Fruit fly (Drosophila melanogaster): Measurements from ENCODE around the gene Nhe1.

Nhe1 gene

dm6 chr2L:125364-126252 is 19.1 kb upstream of the Nhe1 start (continued):
- TF ChIP-seq hth (optimal IDR thresholded peaks at IDR 0.05) = no peak
- TF ChIP-seq Mes4 (GFP tag; optimal IDR thresholded peaks at IDR 0.05) = no peak
- no peak for TF ChIP-seq CoRest (tag; optimal IDR thresholded peaks at IDR 0.05)
- TF ChIP-seq CG9727 (GFP tag; optimal IDR thresholded peaks at IDR 0.05) = no peak
- no peak for TF ChIP-seq CG7271 (tag; optimal IDR thresholded peaks at IDR 0.05)
- TF ChIP-seq kah (GFP tag; optimal IDR thresholded peaks at IDR 0.05) = no peak
- TF ChIP-seq grau (tag; optimal IDR thresholded peaks at IDR 0.05) = no peak
- no peak for TF ChIP-seq CG4282 (GFP tag; optimal IDR thresholded peaks at IDR 0.05)
- no peak for TF ChIP-seq pnt (GFP tag; optimal IDR thresholded peaks at IDR 0.05)
- no peak for TF ChIP-seq CG4617 (GFP tag; optimal IDR thresholded peaks at IDR 0.05; ENCODE audit: borderline replicate concordance)
- TF ChIP-seq hkb (optimal IDR thresholded peaks at IDR 0.05) = no peak
- TF ChIP-seq hkb (GFP tag; IDR thresholded peaks at IDR 0.05) = 0 out of 2 replicates have a peak, but pooled peaks have one; percentile 7
- no peak for TF ChIP-seq Ravus (GFP tag; IDR thresholded peaks at IDR 0.05)

dm6 chr2L:123007-123327 is 16.4 kb upstream of the Nhe1 start:
- TF ChIP-seq run (tag; optimal IDR thresholded peaks at IDR 0.05) = no peak
- TF ChIP-seq rib (GFP tag; IDR thresholded peaks at IDR 0.05) = no peak
- peak in 1 of 2 experiments; percentile 57 for TF ChIP-seq Pdp1 (GFP tag; optimal IDR thresholded peaks at IDR 0.05)

dm6 chr2L:122167-123006 is 15.9 kb upstream of the Nhe1 start:
- TF ChIP-seq eve (GFP tag; optimal IDR thresholded peaks at IDR 0.05) = peak in 1 of 2 experiments; percentile 55
- TF ChIP-seq yki (optimal IDR thresholded peaks at IDR 0.05) = no peak
- peak; percentile 94 for TF ChIP-seq CTCF (GFP tag; optimal IDR thresholded peaks at IDR 0.05)
- TF ChIP-seq row (GFP tag; IDR thresholded peaks at IDR 0.05) = no peak
- peak; percentile 68 for TF ChIP-seq Med (GFP tag)
- 0 out of 2 replicates have a peak, but pooled peaks have one; percentile 9 for TF ChIP-seq ranshi (GFP tag; IDR thresholded peaks at IDR 0.05)
- peak; percentile 15; the same call in 1 of the 2 replicates for TF ChIP-seq bbx (GFP tag; IDR thresholded peaks at IDR 0.05; ENCODE audit: partially characterized antibody)
- no peak for TF ChIP-seq sima (GFP tag; optimal IDR thresholded peaks at IDR 0.05)
- no peak for TF ChIP-seq CG43689 (GFP tag; IDR thresholded peaks at IDR 0.05)
- TF ChIP-seq nmo (GFP tag; optimal IDR thresholded peaks at IDR 0.05) = no peak
- peak; percentile 50 for TF ChIP-seq Ets65A (GFP tag)
- peak; percentile 26 for TF ChIP-seq CG13894 (tag; optimal IDR thresholded peaks at IDR 0.05)
- no peak for TF ChIP-seq CG8765 (GFP tag; IDR thresholded peaks at IDR 0.05)
- no peak for TF ChIP-seq repo (GFP tag; optimal IDR thresholded peaks at IDR 0.05)
- peak; percentile 96 for TF ChIP-seq Myb (GFP tag; optimal IDR thresholded peaks at IDR 0.05)
- TF ChIP-seq hkb (optimal IDR thresholded peaks at IDR 0.05) = no peak
- TF ChIP-seq hkb (GFP tag; IDR thresholded peaks at IDR 0.05) = no peak
- TF ChIP-seq CG2129 (GFP tag; IDR thresholded peaks at IDR 0.05; ENCODE audit: partially characterized antibody) = no peak
- peak; percentile 95 for TF ChIP-seq D19B (GFP tag; optimal IDR thresholded peaks at IDR 0.05)
- 0 out of 3 replicates have a peak, but pooled peaks have one; percentile 6 for TF ChIP-seq ci (GFP tag; IDR thresholded peaks at IDR 0.05)

- peak; percentile 38 for TF ChIP-seq HLHmδ (GFP tag; optimal IDR thresholded peaks at IDR 0.05)
- no peak for TF ChIP-seq CG16863 (GFP tag; optimal IDR thresholded peaks at IDR 0.05)
- peak; percentile 32; the same call in 1 of the 2 replicates for TF ChIP-seq chm (GFP tag; IDR thresholded peaks at IDR 0.05)
- TF ChIP-seq nom (GFP tag; optimal IDR thresholded peaks at IDR 0.05) = peak; percentile 27
- peak; percentile 77 for TF ChIP-seq CG2199 (GFP tag; IDR thresholded peaks at IDR 0.05)
- no peak for TF ChIP-seq stc (GFP tag; IDR thresholded peaks at IDR 0.05)
- no peak for TF ChIP-seq CG7786 (GFP tag; optimal IDR thresholded peaks at IDR 0.05)
- no peak for TF ChIP-seq sd (tag; optimal IDR thresholded peaks at IDR 0.05)
- TF ChIP-seq CG17328 (GFP tag; IDR thresholded peaks at IDR 0.05) = 0 out of 2 replicates have a peak, but pooled peaks have one; percentile 15
- TF ChIP-seq ATbp (GFP tag; optimal IDR thresholded peaks at IDR 0.05) = peak; percentile 31
- no peak for TF ChIP-seq mam (GFP tag; optimal IDR thresholded peaks at IDR 0.05)
- TF ChIP-seq CG2889 (GFP tag; IDR thresholded peaks at IDR 0.05) = no peak
- TF ChIP-seq Blimp-1 (GFP tag; optimal IDR thresholded peaks at IDR 0.05) = peak; percentile 32
Observed at dm6 chr2L:121456-121831, 14.9 kb upstream of the Nhe1 start, which contains the start of gene CG4822. Gene CG4822 (minus strand): TSS chr2L:121754.

All from whole organism, embryonic.